Worm (Caenorhabditis elegans): Measurements from ENCODE around the gene Y113G7A.14.

ce11 chrV:20142285-20142684 lies 4.0 kb upstream of the Y113G7A.14 start, which contains the start of gene Y113G7A.12:
- no peak for TF ChIP-seq akir-1 (GFP tag; optimal IDR thresholded peaks at IDR 0.05)
- no peak for TF ChIP-seq zim-3 (tag; optimal IDR thresholded peaks at IDR 0.05)
- TF ChIP-seq unc-130 (GFP tag; optimal IDR thresholded peaks at IDR 0.05): no peak
- TF ChIP-seq unc-62 (GFP tag; optimal IDR thresholded peaks at IDR 0.05): no peak
- TF ChIP-seq ZK185.1 (tag; optimal IDR thresholded peaks at IDR 0.05; ENCODE audit: poor library complexity, severe bottlenecking): no peak
- TF ChIP-seq efl-1 (GFP tag; optimal IDR thresholded peaks at IDR 0.05): no peak
- TF ChIP-seq mxl-1 (tag; optimal IDR thresholded peaks at IDR 0.05): no peak
- no peak for TF ChIP-seq pbrm-1 (GFP tag; IDR thresholded peaks at IDR 0.05)
